Fruit fly (Drosophila melanogaster): ENCODE measurements around the gene Cad86C.

The Cad86C gene

DNA sequence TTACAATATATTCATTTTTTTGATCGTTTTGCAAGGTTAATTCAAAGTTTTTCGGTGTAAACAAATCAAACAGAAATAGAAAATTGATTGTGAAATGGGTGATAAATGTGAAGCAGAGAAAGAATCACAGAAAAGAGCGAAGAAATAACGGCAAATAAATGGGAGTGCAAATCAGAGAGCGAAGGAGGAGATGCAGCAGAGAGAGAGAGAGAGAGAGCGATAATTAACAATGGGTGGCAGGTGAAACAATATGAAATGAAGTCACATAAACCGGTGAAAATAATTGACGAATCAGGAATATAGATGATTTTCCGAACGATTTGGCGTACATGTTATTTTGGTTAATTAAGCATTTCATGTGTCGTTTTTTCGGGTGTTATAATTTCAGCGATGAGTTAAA lies 37.1 kb downstream of the Cad86C start:
- TF ChIP-seq psq (optimal IDR thresholded peaks at IDR 0.05) (no peak), ttk (optimal IDR thresholded peaks at IDR 0.05) (no peak), insv (optimal IDR thresholded peaks at IDR 0.05) (no peak), Myc (optimal IDR thresholded peaks at IDR 0.05) (no peak), Sin3A (optimal IDR thresholded peaks at IDR 0.05) (no peak), h (optimal IDR thresholded peaks at IDR 0.05) (no peak)

DNA sequence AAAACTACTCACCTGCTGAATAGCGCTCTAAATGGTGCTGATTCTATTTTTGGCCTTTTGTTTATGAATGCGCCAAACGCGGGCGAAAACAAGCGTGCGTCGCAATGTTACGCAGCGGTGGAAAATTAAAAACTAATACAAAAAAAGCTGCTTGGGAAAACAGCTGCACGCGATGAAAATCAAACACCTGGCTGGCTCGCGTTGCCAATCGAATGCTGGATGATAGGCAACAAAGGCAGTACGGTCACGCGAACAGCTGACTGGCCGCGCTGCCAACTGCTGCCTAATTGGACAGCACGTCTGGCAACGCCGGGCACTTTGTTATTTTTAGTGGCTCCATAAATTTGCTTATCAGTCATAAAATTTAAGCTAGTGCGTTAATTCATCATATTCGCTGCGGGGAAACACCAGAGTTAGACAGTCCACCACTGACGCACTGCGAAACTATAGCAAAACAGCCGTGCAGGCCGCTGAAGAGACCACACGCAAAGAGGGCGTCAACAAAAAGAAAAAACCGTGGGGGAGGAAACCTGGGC lies 41.6 kb downstream of the Cad86C start, which contains the start of the genes SelR and Tsp86D:
Gene SelR (minus strand): TSS at position 216 of the 536 bp plus-strand sequence.
Gene Tsp86D (plus strand): TSS at position 282 of the 536 bp plus-strand sequence.
- no peak for TF ChIP-seq h (optimal IDR thresholded peaks at IDR 0.05)
- TF ChIP-seq ttk (optimal IDR thresholded peaks at IDR 0.05): no peak
- TF ChIP-seq psq (optimal IDR thresholded peaks at IDR 0.05): no peak
- TF ChIP-seq Sin3A (optimal IDR thresholded peaks at IDR 0.05): no peak
- TF ChIP-seq Myc (optimal IDR thresholded peaks at IDR 0.05): no peak
- TF ChIP-seq insv (optimal IDR thresholded peaks at IDR 0.05): no peak

DNA sequence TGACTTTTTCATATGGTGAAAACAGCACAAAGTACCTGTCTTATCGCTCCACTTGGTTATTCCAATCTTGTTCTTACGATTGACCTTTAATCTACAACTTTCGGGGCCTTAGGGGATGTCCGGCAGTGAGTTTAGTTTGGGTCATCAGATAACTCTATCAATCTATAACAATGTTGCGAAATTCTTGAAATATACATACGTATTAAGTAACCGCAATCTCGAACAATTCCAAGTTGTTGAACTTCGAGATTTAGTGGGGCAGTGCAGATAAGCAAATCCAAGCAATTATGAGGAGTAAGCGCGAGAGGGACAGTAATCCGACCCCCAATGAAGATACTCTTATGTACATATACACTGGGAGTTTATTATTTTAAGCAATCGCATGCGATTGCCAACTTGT lies 43.7 kb downstream of the Cad86C start:
- TF ChIP-seq psq (optimal IDR thresholded peaks at IDR 0.05) (no peak), Myc (optimal IDR thresholded peaks at IDR 0.05) (no peak), insv (optimal IDR thresholded peaks at IDR 0.05) (no peak), ttk (optimal IDR thresholded peaks at IDR 0.05) (no peak), h (optimal IDR thresholded peaks at IDR 0.05) (no peak), Sin3A (optimal IDR thresholded peaks at IDR 0.05) (no peak)

DNA sequence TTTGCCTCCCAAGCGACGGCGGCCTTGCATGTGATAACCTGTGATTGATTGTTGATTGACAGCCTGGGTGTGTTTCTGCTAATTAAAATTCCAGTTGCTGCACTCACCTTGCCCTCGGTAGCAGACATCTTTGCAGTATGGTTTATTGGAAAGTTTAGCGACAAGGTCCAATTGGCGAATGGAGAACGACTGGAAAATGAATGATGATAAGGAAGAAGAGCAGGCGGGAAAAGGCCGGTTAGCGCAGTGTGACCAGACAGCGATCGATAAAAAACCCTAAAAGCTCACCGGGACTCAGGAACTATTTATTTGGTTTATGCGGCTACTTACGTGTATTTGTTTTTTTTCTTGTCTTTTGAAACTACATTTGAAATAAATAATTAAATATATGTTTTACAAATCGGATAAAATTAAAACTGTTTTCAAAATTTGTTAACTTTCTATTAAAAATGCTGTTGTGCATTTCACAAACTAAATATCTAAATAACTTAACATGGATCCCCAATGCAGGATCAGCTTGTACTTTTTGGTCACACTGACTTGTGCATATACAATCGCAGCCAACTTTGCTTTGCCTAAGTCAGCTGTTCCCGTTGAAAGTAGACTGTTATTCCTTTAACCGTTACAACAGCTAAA lies 45.4 kb downstream of the Cad86C start, which contains the start of gene Fdh:
Gene Fdh (minus strand): TSS at position 234 of the 636 bp plus-strand sequence.
- TF ChIP-seq psq (optimal IDR thresholded peaks at IDR 0.05) (no peak), Myc (optimal IDR thresholded peaks at IDR 0.05) (no peak), insv (optimal IDR thresholded peaks at IDR 0.05) (no peak), Sin3A (optimal IDR thresholded peaks at IDR 0.05) (no peak), h (optimal IDR thresholded peaks at IDR 0.05) (no peak), ttk (optimal IDR thresholded peaks at IDR 0.05) (no peak)

- no peak for TF ChIP-seq Myc (optimal IDR thresholded peaks at IDR 0.05)
Measured at dm6 chr3R:10872820-10873219, 45.9 kb downstream of the Cad86C start, which contains the start of gene CG4596. Gene CG4596 (plus strand): TSS chr3R:10873038.

DNA sequence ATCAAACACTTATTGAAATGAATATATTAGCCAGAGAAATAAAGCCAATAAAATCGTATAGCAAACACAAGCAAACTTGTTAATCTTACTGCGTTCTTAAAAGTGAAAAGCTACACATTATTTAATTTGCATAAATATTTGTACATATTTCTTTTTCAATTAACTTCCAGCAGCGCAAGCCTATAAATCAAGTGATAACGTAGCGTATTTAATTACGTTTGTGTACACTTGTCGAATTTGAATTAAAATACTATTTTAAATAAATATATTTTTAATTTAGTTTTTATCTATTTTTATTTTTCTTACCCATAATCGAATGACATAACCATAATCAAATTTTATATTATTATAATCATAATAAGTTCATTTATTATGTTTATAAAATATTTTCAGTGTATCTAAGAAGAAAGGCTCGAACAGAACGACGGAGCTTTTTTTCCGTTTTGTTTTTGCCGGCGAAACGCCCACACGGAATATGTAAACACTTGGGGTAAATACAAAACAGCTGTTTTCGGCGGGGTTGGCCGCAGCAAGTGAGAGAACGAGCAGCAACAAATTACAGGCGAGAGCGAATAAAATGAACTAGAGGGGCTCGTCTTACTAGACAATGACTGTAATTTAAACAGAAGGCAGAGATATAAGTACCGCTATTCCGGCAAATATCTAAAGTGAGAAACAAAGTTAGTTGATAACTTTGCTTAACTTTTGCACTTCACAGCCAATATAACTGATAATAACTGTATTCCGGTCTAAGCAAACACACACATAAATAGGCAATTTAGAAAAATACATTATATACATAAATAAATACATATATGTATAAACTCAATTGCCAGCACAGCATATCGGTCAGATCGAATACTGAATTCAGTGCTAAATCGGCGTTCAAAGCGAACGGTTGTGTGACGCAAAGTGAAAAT lies 48.9 kb downstream of the Cad86C start, which contains the start of gene Sodh2:
Gene Sodh2 (plus strand): TSS at position 870 of the 920 bp plus-strand sequence.
- TF ChIP-seq insv (optimal IDR thresholded peaks at IDR 0.05) (no peak), ttk (optimal IDR thresholded peaks at IDR 0.05) (no peak), h (optimal IDR thresholded peaks at IDR 0.05) (no peak), Sin3A (optimal IDR thresholded peaks at IDR 0.05) (no peak), Myc (optimal IDR thresholded peaks at IDR 0.05) (no peak), psq (optimal IDR thresholded peaks at IDR 0.05) (no peak)

DNA sequence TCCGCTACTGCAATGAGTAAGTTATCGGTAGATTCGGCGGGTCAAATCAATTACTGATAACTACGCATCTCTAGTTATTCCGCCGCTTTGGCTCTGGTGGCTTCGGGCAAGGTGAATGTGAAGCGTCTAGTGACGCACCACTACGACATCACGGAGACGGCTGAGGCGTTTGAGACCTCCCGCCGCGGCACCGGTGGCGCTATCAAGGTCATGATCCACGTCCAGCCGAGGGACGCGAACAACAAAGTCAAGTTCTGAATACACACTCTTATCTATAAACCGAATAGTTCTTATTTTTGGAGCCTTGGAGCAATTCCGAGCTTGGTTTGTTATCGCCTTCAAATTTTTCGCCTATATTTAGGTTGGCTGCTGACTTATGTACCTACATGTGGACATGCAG lies 50.9 kb downstream of the Cad86C start:
- no peak for TF ChIP-seq ttk (optimal IDR thresholded peaks at IDR 0.05)
- no peak for TF ChIP-seq h (optimal IDR thresholded peaks at IDR 0.05)
- no peak for TF ChIP-seq insv (optimal IDR thresholded peaks at IDR 0.05)
- TF ChIP-seq psq (optimal IDR thresholded peaks at IDR 0.05): no peak
- TF ChIP-seq Myc (optimal IDR thresholded peaks at IDR 0.05): no peak
- TF ChIP-seq Sin3A (optimal IDR thresholded peaks at IDR 0.05): no peak

DNA sequence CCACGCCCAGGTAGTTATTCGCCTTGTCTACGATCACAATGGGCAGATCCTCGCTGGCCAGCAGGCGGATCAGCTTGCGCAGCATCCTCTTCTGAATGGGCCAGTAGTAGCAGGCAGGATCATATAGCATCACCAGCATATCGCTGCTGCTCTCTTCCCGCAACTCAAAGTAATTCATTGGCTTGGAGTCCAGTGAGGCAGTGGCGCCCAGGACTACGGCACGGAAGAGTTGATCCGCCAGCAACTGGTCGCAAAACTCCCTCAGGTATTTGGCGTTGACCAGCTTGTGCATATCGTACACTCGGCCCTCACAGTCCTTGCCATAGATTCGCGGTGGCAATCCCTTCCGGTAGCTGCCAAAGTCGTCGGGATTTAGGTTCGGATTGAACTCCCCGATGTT lies 51.7 kb downstream of the Cad86C start:
- TF ChIP-seq psq (optimal IDR thresholded peaks at IDR 0.05): no peak
- no peak for TF ChIP-seq Sin3A (optimal IDR thresholded peaks at IDR 0.05)
- no peak for TF ChIP-seq insv (optimal IDR thresholded peaks at IDR 0.05)
- no peak for TF ChIP-seq ttk (optimal IDR thresholded peaks at IDR 0.05)
- no peak for TF ChIP-seq Myc (optimal IDR thresholded peaks at IDR 0.05)
- no peak for TF ChIP-seq h (optimal IDR thresholded peaks at IDR 0.05)

- TF ChIP-seq h (optimal IDR thresholded peaks at IDR 0.05) (no peak), Myc (optimal IDR thresholded peaks at IDR 0.05) (no peak), Sin3A (optimal IDR thresholded peaks at IDR 0.05) (no peak), psq (optimal IDR thresholded peaks at IDR 0.05) (no peak), insv (optimal IDR thresholded peaks at IDR 0.05) (no peak), ttk (optimal IDR thresholded peaks at IDR 0.05) (no peak)
Measured at dm6 chr3R:10879219-10879618, 52.3 kb downstream of the Cad86C start, which contains the start of gene CG14695. Gene CG14695 (minus strand): TSS chr3R:10879319.

dm6 chr3R:10881824-10882559 lies 55.1 kb downstream of the Cad86C start, which contains the start of gene Tpc1:
Gene Tpc1 (minus strand): TSS chr3R:10882188.
- TF ChIP-seq h (optimal IDR thresholded peaks at IDR 0.05) (no peak), Sin3A (optimal IDR thresholded peaks at IDR 0.05) (no peak), Myc (optimal IDR thresholded peaks at IDR 0.05) (no peak), insv (optimal IDR thresholded peaks at IDR 0.05) (no peak), ttk (optimal IDR thresholded peaks at IDR 0.05) (no peak), psq (optimal IDR thresholded peaks at IDR 0.05) (no peak)

- TF ChIP-seq Sin3A (optimal IDR thresholded peaks at IDR 0.05): no peak
- no peak for TF ChIP-seq Myc (optimal IDR thresholded peaks at IDR 0.05)
Measured at dm6 chr3R:10884031-10884677, 57.3 kb downstream of the Cad86C start.

Measured in Kc167 (cell line).